Worm (Caenorhabditis elegans) whole organism, L1 larva: Measurements from ENCODE around the gene F56D5.2.

Source experiments
- C04F5.9 ChIP-seq: sonication (generic microtip); optimal IDR thresholded peaks from 2 replicates; lab custom pipeline; 2016; ENCODE audit warnings: missing genetic modification characterization, missing compliant biosample characterization
- F16B12.6 ChIP-seq: fragments of 150-350 bp; optimal IDR thresholded peaks from 2 replicates; lab custom pipeline; 2014; ENCODE audit warnings: missing biosample characterization, missing genetic modification characterization
- alr-1 ChIP-seq: fragments of 200-800 bp; sonication (Bioruptor generic); optimal IDR thresholded peaks from 2 replicates; lab custom pipeline; 2018; ENCODE audit warnings: borderline replicate concordance, mild to moderate bottlenecking, missing genetic modification characterization, missing compliant biosample characterization
- ama-1 ChIP-seq: fragments of 150-350 bp; optimal IDR thresholded peaks from 2 replicates; lab custom pipeline; 2014
- ceh-63 ChIP-seq: fragments of 200-800 bp; sonication (Bioruptor generic); optimal IDR thresholded peaks from 2 replicates; lab custom pipeline; 2018; ENCODE audit warnings: mild to moderate bottlenecking, missing genetic modification characterization, missing compliant biosample characterization
- ceh-8 ChIP-seq: fragments of 200-800 bp; sonication (Bioruptor generic); optimal IDR thresholded peaks from 2 replicates; lab custom pipeline; 2018; ENCODE audit warnings: mild to moderate bottlenecking, missing genetic modification characterization, moderate library complexity, missing compliant biosample characterization
- ceh-88 ChIP-seq: fragments of 200-800 bp; sonication (Bioruptor generic); IDR thresholded peaks from 2 replicates; pipeline ENCODE4 v1.3.6; 2022; ENCODE audit warnings: missing genetic modification characterization, missing compliant biosample characterization
- ces-1 ChIP-seq: fragments of 150-350 bp; optimal IDR thresholded peaks from 2 replicates; lab custom pipeline; 2014; ENCODE audit warnings: missing biosample characterization, missing genetic modification reagents, missing genetic modification characterization
- dsc-1 ChIP-seq: sonication (generic microtip); optimal IDR thresholded peaks from 2 replicates; lab custom pipeline; 2016; ENCODE audit warnings: mild to moderate bottlenecking, missing genetic modification characterization, missing compliant biosample characterization
- efl-1 ChIP-seq, 4 experiments: fragments of 150-350 bp; optimal IDR thresholded peaks in 3 of 4; peaks in 1 of 4; 1 replicate in 1 of 4; 2 replicates in 3 of 4; lab custom pipeline; 2014; ENCODE audit warnings: missing biosample characterization in 2 of 4, missing genetic modification characterization in 2 of 4, missing genetic modification reagents in 2 of 4
- egl-13 ChIP-seq: sonication (generic microtip); optimal IDR thresholded peaks from 2 replicates; lab custom pipeline; 2016; ENCODE audit warnings: missing genotype, missing genetic modification reagents, missing genetic modification characterization, missing compliant biosample characterization
- egl-27 ChIP-seq, 2 experiments: fragments of 150-350 bp in 1 of 2; sonication (generic microtip); optimal IDR thresholded peaks; 3 replicates each; lab custom pipeline; 2017 to 2018; ENCODE audit warnings: missing biosample characterization in 2 of 2, missing genetic modification characterization in 2 of 2, missing genetic modification reagents in 2 of 2
- elt-3 ChIP-seq, 6 experiments: fragments of 150-350 bp in 1 of 6; sonication (generic microtip); optimal IDR thresholded peaks; 2 replicates each; lab custom pipeline; 2017 to 2018; ENCODE audit warnings: missing biosample characterization in 6 of 6, missing genetic modification characterization in 6 of 6, inconsistent platforms in 1 of 6
- ets-5 ChIP-seq: fragments of 200-800 bp; sonication (Bioruptor generic); IDR thresholded peaks from 2 replicates; pipeline ENCODE4 v1.3.6; 2022; ENCODE audit warnings: missing genetic modification characterization, missing compliant biosample characterization
- fkh-8 ChIP-seq: sonication (generic microtip); optimal IDR thresholded peaks from 2 replicates; lab custom pipeline; 2016; ENCODE audit warnings: mild to moderate bottlenecking, missing genetic modification characterization, missing compliant biosample characterization
- fos-1 ChIP-seq: fragments of 150-350 bp; optimal IDR thresholded peaks from 2 replicates; lab custom pipeline; 2014; ENCODE audit warnings: missing biosample characterization, missing genetic modification characterization
- grh-1 ChIP-seq: fragments of 200-800 bp; sonication (Bioruptor generic); IDR thresholded peaks from 2 replicates; pipeline ENCODE4 v1.3.6; 2022; ENCODE audit warnings: missing genetic modification reagents, missing genetic modification characterization, missing compliant biosample characterization
- hpl-2 ChIP-seq: fragments of 150-350 bp; optimal IDR thresholded peaks from 2 replicates; lab custom pipeline; 2014; ENCODE audit warnings: missing biosample characterization, missing genetic modification reagents, missing genetic modification characterization
- isw-1 ChIP-seq: fragments of 200-800 bp; sonication (Bioruptor generic); IDR thresholded peaks from 2 replicates; pipeline ENCODE4 v1.3.6; 2022; ENCODE audit warnings: missing genetic modification characterization, missing compliant biosample characterization
- jun-1 ChIP-seq: fragments of 150-350 bp; optimal IDR thresholded peaks from 2 replicates; lab custom pipeline; 2014; ENCODE audit warnings: missing biosample characterization, missing genetic modification reagents, missing genetic modification characterization
- lin-15B ChIP-seq: fragments of 150-350 bp; sonication (generic microtip); optimal IDR thresholded peaks from 3 replicates; lab custom pipeline; 2014; ENCODE audit warnings: missing biosample characterization, missing genetic modification characterization
- lin-35 ChIP-seq, 2 experiments: fragments of 150-350 bp; optimal IDR thresholded peaks; 2 replicates each; lab custom pipeline; 2014; ENCODE audit warnings: missing biosample characterization in 2 of 2, missing genetic modification characterization in 2 of 2, missing genetic modification reagents in 2 of 2
- mef-2 ChIP-seq: fragments of 150-350 bp; optimal IDR thresholded peaks from 2 replicates; lab custom pipeline; 2014; ENCODE audit warnings: missing biosample characterization, missing genetic modification characterization
- nhr-12 ChIP-seq: sonication (generic microtip); optimal IDR thresholded peaks from 2 replicates; lab custom pipeline; 2017; ENCODE audit warnings: missing biosample characterization, missing genetic modification characterization
- nhr-19 ChIP-seq: fragments of 200-800 bp; sonication (Bioruptor generic); conservative IDR thresholded peaks from 2 replicates; pipeline ENCODE4 v1.3.6; 2022; ENCODE audit warnings: missing genetic modification characterization, missing compliant biosample characterization
- nhr-20 ChIP-seq: sonication (generic microtip); optimal IDR thresholded peaks from 2 replicates; lab custom pipeline; 2016; ENCODE audit warnings: mild to moderate bottlenecking, missing genetic modification characterization, missing compliant biosample characterization
- nhr-237 ChIP-seq: fragments of 150-350 bp; optimal IDR thresholded peaks from 2 replicates; lab custom pipeline; 2014; ENCODE audit warnings: missing biosample characterization, missing genetic modification characterization
- nhr-28 ChIP-seq: fragments of 150-350 bp; optimal IDR thresholded peaks from 2 replicates; lab custom pipeline; 2014; ENCODE audit warnings: missing biosample characterization, missing genetic modification characterization
- nhr-47 ChIP-seq: sonication (generic microtip); optimal IDR thresholded peaks from 2 replicates; lab custom pipeline; 2016; ENCODE audit warnings: mild to moderate bottlenecking, missing genetic modification characterization, moderate library complexity, missing compliant biosample characterization
- nhr-71 ChIP-seq: sonication (generic microtip); optimal IDR thresholded peaks from 2 replicates; lab custom pipeline; 2016; ENCODE audit warnings: mild to moderate bottlenecking, missing genetic modification characterization, moderate library complexity, missing compliant biosample characterization
- nhr-76 ChIP-seq: sonication (generic microtip); optimal IDR thresholded peaks from 2 replicates; lab custom pipeline; 2017; ENCODE audit warnings: missing biosample characterization, missing genetic modification characterization
- nhr-84 ChIP-seq: sonication (generic microtip); optimal IDR thresholded peaks from 2 replicates; lab custom pipeline; 2017; ENCODE audit warnings: missing biosample characterization, missing genetic modification characterization
- nhr-85 ChIP-seq: sonication (generic microtip); peaks from one replicate; lab custom pipeline; 2016; ENCODE audit warnings: missing genetic modification characterization, inconsistent platforms, missing compliant biosample characterization
- pag-3 ChIP-seq: sonication (generic microtip); optimal IDR thresholded peaks from 2 replicates; lab custom pipeline; 2017; ENCODE audit warnings: missing genetic modification characterization, mild to moderate bottlenecking, missing compliant biosample characterization, antibody characterized with exemption, borderline replicate concordance; ENCODE audit not compliant: insufficient read depth
- pax-3 ChIP-seq: fragments of 200-800 bp; sonication (Bioruptor generic); optimal IDR thresholded peaks from 2 replicates; lab custom pipeline; 2018; ENCODE audit warnings: mild to moderate bottlenecking, missing genetic modification characterization, moderate library complexity, missing compliant biosample characterization
- rnt-1 ChIP-seq: sonication (generic microtip); optimal IDR thresholded peaks from 2 replicates; lab custom pipeline; 2016; ENCODE audit warnings: mild to moderate bottlenecking, missing genetic modification characterization, moderate library complexity, missing compliant biosample characterization
- skn-1 ChIP-seq: fragments of 150-350 bp; optimal IDR thresholded peaks from 2 replicates; lab custom pipeline; 2014; ENCODE audit warnings: missing biosample characterization, missing genetic modification characterization
- sup-37 ChIP-seq: fragments of 200-800 bp; sonication (Bioruptor generic); optimal IDR thresholded peaks from 2 replicates; lab custom pipeline; 2018; ENCODE audit warnings: mild to moderate bottlenecking, missing genetic modification characterization, missing compliant biosample characterization
- swsn-7 ChIP-seq: sonication (generic microtip); optimal IDR thresholded peaks from 2 replicates; lab custom pipeline; 2016; ENCODE audit warnings: missing genetic modification characterization, missing compliant biosample characterization
- tbx-2 ChIP-seq: sonication (generic microtip); optimal IDR thresholded peaks from 2 replicates; lab custom pipeline; 2016; ENCODE audit warnings: missing genetic modification characterization, missing compliant biosample characterization
- tlp-1 ChIP-seq: fragments of 150-350 bp; optimal IDR thresholded peaks from 2 replicates; lab custom pipeline; 2014; ENCODE audit warnings: missing biosample characterization, missing genetic modification characterization
- unc-130 ChIP-seq: fragments of 150-350 bp; optimal IDR thresholded peaks from 2 replicates; lab custom pipeline; 2017; ENCODE audit warnings: missing biosample characterization, missing genetic modification characterization, inconsistent platforms
- unc-98 ChIP-seq: fragments of 200-800 bp; sonication (Bioruptor generic); IDR thresholded peaks from 2 replicates; pipeline ENCODE4 v1.3.6; 2022; ENCODE audit warnings: missing genetic modification characterization, missing compliant biosample characterization
- zag-1 ChIP-seq: fragments of 150-350 bp; optimal IDR thresholded peaks from 2 replicates; lab custom pipeline; 2014; ENCODE audit warnings: missing biosample characterization, missing genetic modification characterization
- ztf-11 ChIP-seq, 2 experiments: sonication (generic microtip); optimal IDR thresholded peaks; 2 replicates each; lab custom pipeline; 2016 to 2017; ENCODE audit warnings: missing genetic modification characterization in 2 of 2, missing biosample characterization in 1 of 2, missing compliant biosample characterization in 1 of 2
- ztf-4 ChIP-seq: fragments of 150-350 bp; optimal IDR thresholded peaks from 2 replicates; lab custom pipeline; 2014; ENCODE audit warnings: missing biosample characterization, missing genetic modification characterization

The F56D5.2 gene

DNA sequence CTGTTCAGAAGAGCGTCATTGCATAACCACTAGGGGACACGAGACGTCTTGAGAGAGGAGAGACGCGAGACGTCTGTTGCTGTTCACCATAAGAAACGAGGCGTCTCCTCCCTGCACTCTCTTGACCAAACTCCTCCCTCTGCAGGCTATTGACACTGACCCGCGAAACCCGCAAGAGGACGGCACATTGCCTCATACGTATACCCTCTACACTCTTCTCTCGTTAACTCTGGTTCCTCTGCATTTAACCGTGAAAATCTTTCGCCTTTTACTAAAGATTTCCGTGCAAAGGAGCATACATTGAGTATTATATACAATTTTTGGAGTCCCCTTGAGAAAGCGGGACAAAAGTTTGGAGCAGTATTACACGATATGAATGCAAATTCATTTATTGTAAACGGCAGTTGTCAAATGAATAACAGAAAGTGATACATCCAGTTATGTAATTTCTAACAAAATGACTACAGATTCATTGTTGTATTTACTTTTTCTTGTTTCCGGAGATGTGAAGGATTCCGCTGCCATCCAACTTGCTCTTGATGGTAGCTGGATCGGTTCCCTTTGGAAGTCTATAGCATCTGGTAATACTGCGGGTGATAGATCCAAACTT lies 46.1 kb upstream of the F56D5.2 start (continued):
- TF ChIP-seq ces-1 (GFP tag; lab: Kevin White, UChicago), result no peak
- TF ChIP-seq dsc-1, result peak; percentile 95
- peak; percentile 47 for TF ChIP-seq mef-2 (tag; lab: Kevin White, UChicago)
- TF ChIP-seq nhr-85 (tag; lab: Kevin White, UChicago), result peak; percentile 97
- peak; percentile 93 for TF ChIP-seq egl-13 (tag; lab: Kevin White, UChicago)
- no peak for TF ChIP-seq ets-5 (GFP tag; lab: Robert Waterston, UW)
- peak; percentile 84 for TF ChIP-seq isw-1 (GFP tag; lab: Robert Waterston, UW)
- TF ChIP-seq hpl-2 (GFP tag; lab: Kevin White, UChicago), result peak; percentile 88
- TF ChIP-seq nhr-76 (tag; lab: Kevin White, UChicago), result peak; percentile 25
- peak; percentile 96 for TF ChIP-seq nhr-19 (GFP tag; lab: Robert Waterston, UW)
- peak; percentile 97 for TF ChIP-seq nhr-47 (tag; lab: Kevin White, UChicago)
- TF ChIP-seq nhr-28, result no peak
- peak; percentile 51 for TF ChIP-seq F16B12.6
- TF ChIP-seq rnt-1 (tag; lab: Kevin White, UChicago), result peak; percentile 94
- peak; percentile 73 for TF ChIP-seq grh-1 (GFP tag; lab: Robert Waterston, UW)
- peak; percentile 76 for TF ChIP-seq unc-130 (tag; lab: Kevin White, UChicago)
- peak; percentile 97 for TF ChIP-seq nhr-71 (tag; lab: Kevin White, UChicago)
- TF ChIP-seq ztf-4 (tag; lab: Kevin White, UChicago), result peak; percentile 83
- peak; percentile 98 for TF ChIP-seq ama-1 (lab: Kevin White, UChicago)
- TF ChIP-seq pax-3 (tag; lab: Kevin White, UChicago), result peak; percentile 85
- TF ChIP-seq ceh-8 (GFP tag; lab: Kevin White, UChicago), result peak; percentile 77
- TF ChIP-seq nhr-84 (tag; lab: Kevin White, UChicago), result no peak
- TF ChIP-seq nhr-237 (tag; lab: Kevin White, UChicago), result peak; percentile 87
- peak in 1 of 2 experiments; percentile 89 for TF ChIP-seq ztf-11 (tag; optimal IDR thresholded peaks at IDR 0.05; lab: Kevin White, UChicago)
- TF ChIP-seq unc-98 (GFP tag; lab: Robert Waterston, UW), result 0 out of 2 replicates have a peak, but pooled peaks have one; percentile 19
- peak; percentile 83 to 84 for TF ChIP-seq efl-1 (optimal IDR thresholded peaks at IDR 0.05; lab: Kevin White, UChicago)
- TF ChIP-seq efl-1 (GFP tag; optimal IDR thresholded peaks at IDR 0.05 in 1 of 2; lab: Kevin White, UChicago), result peak; percentile 70 to 97
- peak in 4 of 6 experiments; percentile 41 to 80 (median 65) for TF ChIP-seq elt-3 (tag; optimal IDR thresholded peaks at IDR 0.05; lab: Kevin White, UChicago)
- no peak for TF ChIP-seq alr-1 (tag; lab: Kevin White, UChicago)
- peak; percentile 95 for TF ChIP-seq jun-1 (tag; lab: Kevin White, UChicago)
- TF ChIP-seq egl-27 (tag; optimal IDR thresholded peaks at IDR 0.05; lab: Kevin White, UChicago), result peak; percentile 52 to 79
- TF ChIP-seq nhr-20 (tag; lab: Kevin White, UChicago), result peak; percentile 97
- TF ChIP-seq C04F5.9 (tag; lab: Kevin White, UChicago), result peak; percentile 61
- TF ChIP-seq, all 84 proteins: peak for 68

DNA sequence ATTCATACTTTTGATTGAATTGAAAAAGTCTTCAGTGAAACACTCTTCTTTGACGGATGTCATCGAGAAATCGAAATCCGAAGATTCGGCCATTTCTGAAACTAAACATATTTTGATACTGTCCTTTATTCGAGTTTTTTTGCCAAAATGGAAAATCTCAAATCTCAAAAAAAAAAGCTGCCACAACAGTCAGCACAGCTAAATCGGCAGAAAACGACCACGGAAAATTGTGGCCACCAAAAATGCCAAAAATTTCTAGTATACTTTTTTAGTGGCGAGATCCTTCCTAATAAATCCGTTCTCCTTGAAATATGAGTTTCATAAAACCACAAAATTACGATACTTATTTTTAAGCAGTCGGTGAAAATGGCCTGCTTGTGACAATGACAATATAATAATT lies 45.5 kb upstream of the F56D5.2 start, which contains the start of gene F38E11.9:
Gene F38E11.9 (minus strand): TSS at position 101 of the 400 bp plus-strand sequence.
- TF ChIP-seq rnt-1 (tag; lab: Kevin White, UChicago), result no peak
- TF ChIP-seq nhr-19 (GFP tag; lab: Robert Waterston, UW), result no peak
- TF ChIP-seq alr-1 (tag; lab: Kevin White, UChicago), result no peak
- TF ChIP-seq lin-35 (GFP tag; optimal IDR thresholded peaks at IDR 0.05; lab: Kevin White, UChicago), result no peak
- TF ChIP-seq nhr-47 (tag; lab: Kevin White, UChicago), result no peak
- TF ChIP-seq egl-27 (tag; optimal IDR thresholded peaks at IDR 0.05; lab: Kevin White, UChicago), result no peak
- no peak for TF ChIP-seq unc-98 (GFP tag; lab: Robert Waterston, UW)
- no peak for TF ChIP-seq tlp-1 (tag; lab: Kevin White, UChicago)

DNA sequence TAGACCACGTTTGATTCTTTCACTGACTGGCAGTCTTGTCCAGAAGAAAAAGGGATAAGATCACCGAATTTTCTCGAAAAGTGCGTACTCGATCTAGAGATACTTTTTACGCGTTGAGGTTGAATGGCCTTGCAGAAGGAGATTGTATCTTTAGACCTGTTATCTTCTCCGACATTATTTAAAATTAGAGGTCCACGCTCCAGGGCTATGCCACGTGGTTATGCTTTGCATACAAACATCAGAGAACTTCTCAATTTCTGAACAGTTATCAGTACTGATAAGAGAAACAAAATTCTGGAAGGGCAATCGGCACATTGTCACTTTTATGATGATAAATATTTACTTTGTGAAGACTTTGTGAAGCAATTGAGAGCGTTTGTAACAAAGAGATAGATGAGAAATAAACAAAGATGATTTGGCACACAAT lies 43.7 kb upstream of the F56D5.2 start:
- TF ChIP-seq nhr-71 (tag; lab: Kevin White, UChicago) (peak; percentile 90), zag-1 (no peak), F16B12.6 (no peak), sup-37 (GFP tag; lab: Kevin White, UChicago) (no peak), nhr-85 (tag; lab: Kevin White, UChicago) (peak; percentile 97), fos-1 (tag; lab: Kevin White, UChicago) (peak; percentile 16), tbx-2 (tag; lab: Kevin White, UChicago) (no peak), fkh-8 (no peak), nhr-19 (GFP tag; lab: Robert Waterston, UW) (peak; percentile 81), ceh-63 (GFP tag; lab: Kevin White, UChicago) (no peak), skn-1 (tag; lab: Kevin White, UChicago) (no peak), lin-15B (tag; lab: Kevin White, UChicago) (no peak), unc-98 (GFP tag; lab: Robert Waterston, UW) (no peak), tlp-1 (tag; lab: Kevin White, UChicago) (no peak), nhr-12 (tag; lab: Kevin White, UChicago) (no peak), pag-3 (tag; lab: Kevin White, UChicago) (no peak), swsn-7 (peak; percentile 41), ceh-88 (GFP tag; lab: Robert Waterston, UW) (0 out of 2 replicates have a peak, but pooled peaks have one; percentile 38)
